Worm (Caenorhabditis elegans) whole organism, L4 larva: ENCODE data around the gene C55C3.4.
A peak's percentile ranks its signal among the peaks of the same experiment; 100 is the strongest.

Experiments used
- F26F4.8 ChIP-seq: fragments of 200-800 bp; sonication (Bioruptor generic); conservative IDR thresholded peaks from 2 replicates; pipeline ENCODE4 v1.3.6; 2022; ENCODE audit warnings: missing genetic modification characterization, missing compliant biosample characterization
- R02D3.7 ChIP-seq: fragments of 150-350 bp; sonication (generic microtip); optimal IDR thresholded peaks from 3 replicates; lab custom pipeline; 2014; ENCODE audit warnings: missing biosample characterization, missing genetic modification characterization
- T20F7.1 ChIP-seq: fragments of 200-800 bp; sonication (Bioruptor generic); optimal IDR thresholded peaks from 2 replicates; lab custom pipeline; 2018; ENCODE audit warnings: mild to moderate bottlenecking, missing genetic modification characterization, missing compliant biosample characterization
- T26A8.4 ChIP-seq: fragments of 200-800 bp; sonication (Bioruptor generic); IDR thresholded peaks from 2 replicates; pipeline ENCODE4 v1.3.6; 2022; ENCODE audit warnings: missing genetic modification characterization, missing compliant biosample characterization
- Y105C5A.15 ChIP-seq: fragments of 200-800 bp; sonication (Bioruptor generic); IDR thresholded peaks from 2 replicates; pipeline ENCODE4 v1.3.6; 2022; ENCODE audit warnings: missing genetic modification characterization, missing compliant biosample characterization
- ZK337.2 ChIP-seq: fragments of 200-800 bp; sonication (Bioruptor generic); IDR thresholded peaks from 2 replicates; pipeline ENCODE4 v1.3.6; 2022; ENCODE audit warnings: missing genetic modification reagents, missing genetic modification characterization, missing compliant biosample characterization
- aha-1 ChIP-seq: fragments of 150-350 bp; peaks from one replicate; lab custom pipeline; 2014; ENCODE audit warnings: missing biosample characterization, missing genetic modification characterization
- aly-2 ChIP-seq: sonication (generic microtip); optimal IDR thresholded peaks from 2 replicates; lab custom pipeline; 2018; ENCODE audit warnings: missing biosample characterization, missing genetic modification characterization
- arid-1 ChIP-seq: fragments of 200-800 bp; sonication (Bioruptor generic); conservative IDR thresholded peaks from 2 replicates; pipeline ENCODE4 v1.3.6; 2022; ENCODE audit warnings: missing genetic modification reagents, missing genetic modification characterization, missing compliant biosample characterization
- daf-12 ChIP-seq: fragments of 150-350 bp; optimal IDR thresholded peaks from 2 replicates; lab custom pipeline; 2014; ENCODE audit warnings: missing biosample characterization, missing genetic modification reagents, missing genetic modification characterization
- daf-16 ChIP-seq, 3 experiments: sonication (generic microtip); optimal IDR thresholded peaks; 2 replicates each; lab custom pipeline; 2016 to 2017; ENCODE audit warnings: missing genetic modification characterization in 3 of 3, missing genetic modification reagents in 3 of 3, mild to moderate bottlenecking in 2 of 3, missing compliant biosample characterization in 2 of 3, missing biosample characterization in 1 of 3, moderate library complexity in 1 of 3
- dmd-6 ChIP-seq: fragments of 200-800 bp; sonication (Bioruptor generic); IDR thresholded peaks from 2 replicates; pipeline ENCODE4 v1.3.6; 2022; ENCODE audit warnings: missing genetic modification reagents, missing genetic modification characterization, missing compliant biosample characterization
- dmd-9 ChIP-seq: fragments of 200-800 bp; sonication (Bioruptor generic); IDR thresholded peaks from 2 replicates; pipeline ENCODE4 v1.3.6; 2022; ENCODE audit warnings: missing genetic modification reagents, missing genetic modification characterization, missing compliant biosample characterization
- duxl-1 ChIP-seq: sonication (generic microtip); optimal IDR thresholded peaks from 2 replicates; lab custom pipeline; 2016; ENCODE audit warnings: mild to moderate bottlenecking, missing genetic modification characterization, moderate library complexity, missing compliant biosample characterization; ENCODE audit not compliant: poor library complexity
- dve-1 ChIP-seq: sonication (generic microtip); optimal IDR thresholded peaks from 2 replicates; lab custom pipeline; 2017; ENCODE audit warnings: antibody characterized with exemption, mild to moderate bottlenecking, missing genetic modification characterization, missing compliant biosample characterization; ENCODE audit not compliant: insufficient read depth
- hif-1 ChIP-seq, 2 experiments: sonication (generic microtip); optimal IDR thresholded peaks; 2 replicates each; lab custom pipeline; 2016 to 2017; ENCODE audit warnings: missing compliant biosample characterization in 2 of 2, missing genetic modification characterization in 2 of 2, missing genetic modification reagents in 2 of 2, missing genotype in 2 of 2, mild to moderate bottlenecking in 1 of 2
- hlh-11 ChIP-seq: fragments of 200-800 bp; sonication (Bioruptor generic); optimal IDR thresholded peaks from 2 replicates; lab custom pipeline; 2018; ENCODE audit warnings: mild to moderate bottlenecking, missing genetic modification characterization, missing compliant biosample characterization
- hlh-30 ChIP-seq: sonication (generic microtip); optimal IDR thresholded peaks from 2 replicates; lab custom pipeline; 2017; ENCODE audit warnings: antibody characterized with exemption, mild to moderate bottlenecking, missing genetic modification characterization, missing compliant biosample characterization; ENCODE audit not compliant: insufficient read depth
- lin-1 ChIP-seq: fragments of 200-800 bp; sonication (Bioruptor generic); IDR thresholded peaks from 2 replicates; pipeline ENCODE4 v1.3.6; 2022; ENCODE audit warnings: missing genetic modification reagents, missing genetic modification characterization, missing compliant biosample characterization
- lin-13 ChIP-seq: fragments of 150-350 bp; optimal IDR thresholded peaks from 2 replicates; lab custom pipeline; 2014; ENCODE audit warnings: missing biosample characterization, missing genetic modification reagents, missing genetic modification characterization
- lin-15B ChIP-seq: fragments of 150-350 bp; sonication (generic microtip); optimal IDR thresholded peaks from 3 replicates; lab custom pipeline; 2014; ENCODE audit warnings: missing biosample characterization, missing genetic modification characterization
- lin-38 ChIP-seq: fragments of 200-800 bp; sonication (Bioruptor generic); IDR thresholded peaks from 2 replicates; pipeline ENCODE4 v1.3.6; 2022; ENCODE audit warnings: missing genetic modification reagents, missing genetic modification characterization, missing compliant biosample characterization
- mep-1 ChIP-seq: fragments of 150-350 bp; sonication (generic microtip); optimal IDR thresholded peaks from 3 replicates; lab custom pipeline; 2014; ENCODE audit warnings: missing biosample characterization, missing genetic modification characterization
- mxl-3 ChIP-seq: fragments of 200-800 bp; sonication (Bioruptor generic); optimal IDR thresholded peaks from 2 replicates; lab custom pipeline; 2018; ENCODE audit warnings: mild to moderate bottlenecking, missing genetic modification characterization, missing compliant biosample characterization
- nhr-102 ChIP-seq: sonication (generic microtip); optimal IDR thresholded peaks from 2 replicates; lab custom pipeline; 2016; ENCODE audit warnings: mild to moderate bottlenecking, missing genetic modification characterization, moderate library complexity, missing compliant biosample characterization
- nhr-28 ChIP-seq: fragments of 150-350 bp; optimal IDR thresholded peaks from 2 replicates; lab custom pipeline; 2014; ENCODE audit warnings: missing biosample characterization, missing genetic modification characterization
- nhr-48 ChIP-seq: sonication (generic microtip); optimal IDR thresholded peaks from 2 replicates; lab custom pipeline; 2016; ENCODE audit warnings: mild to moderate bottlenecking, missing genetic modification characterization, missing compliant biosample characterization
- nhr-77 ChIP-seq: fragments of 150-350 bp; optimal IDR thresholded peaks from 2 replicates; lab custom pipeline; 2014; ENCODE audit warnings: missing biosample characterization, missing genetic modification characterization
- pha-4 ChIP-seq, 2 experiments: fragments of 150-350 bp in 1 of 2; fragments of 200-800 bp in 1 of 2; sonication (Bioruptor generic) in 1 of 2; IDR thresholded peaks in 1 of 2; optimal IDR thresholded peaks in 1 of 2; 2 replicates each; pipeline versions ENCODE4 v1.3.6 to Lab custom; 2014 to 2022; ENCODE audit warnings: missing genetic modification characterization in 2 of 2, missing genetic modification reagents in 2 of 2, missing biosample characterization in 1 of 2, missing compliant biosample characterization in 1 of 2
- pqm-1 ChIP-seq: sonication (generic microtip); optimal IDR thresholded peaks from 2 replicates; lab custom pipeline; 2017; ENCODE audit warnings: missing biosample characterization, missing genetic modification characterization
- snpc-1.2 ChIP-seq: fragments of 200-800 bp; sonication (Bioruptor generic); IDR thresholded peaks from 2 replicates; pipeline ENCODE4 v1.3.6; 2022; ENCODE audit warnings: missing genetic modification reagents, missing genetic modification characterization, missing compliant biosample characterization
- snpc-4 ChIP-seq: fragments of 150-350 bp; optimal IDR thresholded peaks from 2 replicates; lab custom pipeline; 2014; ENCODE audit warnings: missing biosample characterization, missing genetic modification characterization
- unc-62 ChIP-seq, 3 experiments: fragments of 150-350 bp in 1 of 3; sonication (generic microtip); optimal IDR thresholded peaks in 2 of 3; peaks in 1 of 3; 1 replicate in 1 of 3; 2 replicates in 2 of 3; lab custom pipeline; 2014 to 2017; ENCODE audit warnings: missing biosample characterization in 3 of 3, missing genetic modification characterization in 3 of 3, missing genetic modification reagents in 3 of 3, missing genotype in 1 of 3
- zfp-3 ChIP-seq: fragments of 200-800 bp; sonication (Bioruptor generic); conservative IDR thresholded peaks from 2 replicates; pipeline ENCODE4 v1.3.6; 2022; ENCODE audit warnings: missing genetic modification reagents, missing genetic modification characterization, missing compliant biosample characterization

Gene C55C3.4

ce11 chrIV:5655966-5656389 is 22.0 kb downstream of the C55C3.4 start (continued):
- TF ChIP-seq lin-38, result 0 out of 2 replicates have a peak, but pooled peaks have one; percentile 25
- no peak for TF ChIP-seq Y105C5A.15 (GFP tag; lab: Robert Waterston, UW)
- TF ChIP-seq lin-13 (GFP tag; lab: Kevin White, UChicago), result peak; percentile 95
- TF ChIP-seq hif-1 (tag; optimal IDR thresholded peaks at IDR 0.05; lab: Kevin White, UChicago), result peak; percentile 88 to 100
- TF ChIP-seq ZK337.2, result no peak
- TF ChIP-seq dmd-6 (GFP tag; lab: Robert Waterston, UW), result peak; percentile 79
- peak; percentile 53 for TF ChIP-seq T20F7.1 (GFP tag; lab: Kevin White, UChicago)
- peak; percentile 100 for TF ChIP-seq aha-1
- no peak for TF ChIP-seq aly-2 (tag; lab: Kevin White, UChicago)

ce11 chrIV:5654693-5655092 is 23.3 kb downstream of the C55C3.4 start:
- TF ChIP-seq unc-62 (GFP tag; optimal IDR thresholded peaks at IDR 0.05 in 1 of 2; lab: Kevin White, UChicago), result peak in 1 of 2 experiments; percentile 95
- no peak for TF ChIP-seq unc-62 (tag; optimal IDR thresholded peaks at IDR 0.05; lab: Kevin White, UChicago)
- no peak for TF ChIP-seq snpc-4 (tag; lab: Kevin White, UChicago)

ce11 chrIV:5654203-5654602 is 23.7 kb downstream of the C55C3.4 start:
- TF ChIP-seq hlh-30 (no peak), dmd-9 (GFP tag; lab: Robert Waterston, UW) (no peak), nhr-28 (peak; percentile 11), nhr-48 (tag; lab: Kevin White, UChicago) (peak; percentile 51), hif-1 (tag; optimal IDR thresholded peaks at IDR 0.05; lab: Kevin White, UChicago) (peak in 1 of 2 experiments; percentile 34), pqm-1 (tag; lab: Kevin White, UChicago) (peak; percentile 55), arid-1 (GFP tag; lab: Robert Waterston, UW) (no peak), nhr-102 (tag; lab: Kevin White, UChicago) (peak; percentile 9), pha-4 (GFP tag; IDR thresholded peaks at IDR 0.05; lab: Robert Waterston, UW) (peak; percentile 12; the same call in 1 of the 2 replicates), pha-4 (tag; optimal IDR thresholded peaks at IDR 0.05; lab: Kevin White, UChicago) (no peak), T26A8.4 (GFP tag; lab: Robert Waterston, UW) (no peak), dve-1 (peak; percentile 68), mxl-3 (GFP tag; lab: Kevin White, UChicago) (peak; percentile 19), hlh-11 (tag; lab: Kevin White, UChicago) (peak; percentile 78), duxl-1 (tag; lab: Kevin White, UChicago) (no peak), dmd-6 (GFP tag; lab: Robert Waterston, UW) (peak; percentile 94), nhr-77 (tag; lab: Kevin White, UChicago) (peak; percentile 33), lin-1 (0 out of 2 replicates have a peak, but pooled peaks have one; percentile 39), daf-16 (GFP tag; optimal IDR thresholded peaks at IDR 0.05; lab: Kevin White, UChicago) (no peak), daf-16 (tag; optimal IDR thresholded peaks at IDR 0.05; lab: Kevin White, UChicago) (peak; percentile 67)
- TF ChIP-seq, all 104 proteins: peak for 13

- no peak for TF ChIP-seq daf-12 (tag; lab: Kevin White, UChicago)
- TF ChIP-seq aha-1, result peak; percentile 63
Observed at ce11 chrIV:5653649-5654048, 24.3 kb downstream of the C55C3.4 start, which contains the start of gene clec-178. Gene clec-178 (plus strand): TSS chrIV:5653949.

ce11 chrIV:5652811-5653483 is 25.0 kb downstream of the C55C3.4 start:
- TF ChIP-seq R02D3.7 (tag; lab: Kevin White, UChicago) (no peak), lin-13 (GFP tag; lab: Kevin White, UChicago) (no peak), lin-15B (no peak), F26F4.8 (GFP tag; lab: Robert Waterston, UW) (no peak), zfp-3 (GFP tag; lab: Robert Waterston, UW) (0 out of 2 replicates have a peak, but pooled peaks have one; percentile 50), dve-1 (peak; percentile 30), mep-1 (no peak), dmd-6 (GFP tag; lab: Robert Waterston, UW) (peak; percentile 35), nhr-48 (tag; lab: Kevin White, UChicago) (no peak), aha-1 (peak; percentile 78), snpc-1.2 (GFP tag; lab: Robert Waterston, UW) (peak; percentile 39; the same call in 1 of the 2 replicates)
